Worm (Caenorhabditis elegans) whole organism, L4 larva: ENCODE measurements around the gene R02F2.4.
A peak's percentile ranks its signal among the peaks of the same experiment; 100 is the strongest.

ENCODE experiments used
- D1046.2 ChIP-seq: fragments of 200-800 bp; sonication (Bioruptor generic); IDR thresholded peaks from 2 replicates; pipeline ENCODE4 v1.3.6; 2022; ENCODE audit warnings: missing genetic modification characterization, missing compliant biosample characterization
- F10B5.3 ChIP-seq: sonication (generic microtip); optimal IDR thresholded peaks from 2 replicates; lab custom pipeline; 2016; ENCODE audit warnings: mild to moderate bottlenecking, missing genetic modification characterization, missing compliant biosample characterization
- F26F4.8 ChIP-seq: fragments of 200-800 bp; sonication (Bioruptor generic); conservative IDR thresholded peaks from 2 replicates; pipeline ENCODE4 v1.3.6; 2022; ENCODE audit warnings: missing genetic modification characterization, missing compliant biosample characterization
- F37D6.2 ChIP-seq: sonication (generic microtip); optimal IDR thresholded peaks from 2 replicates; lab custom pipeline; 2016; ENCODE audit warnings: mild to moderate bottlenecking, missing genetic modification characterization, missing compliant biosample characterization
- F44E2.7 ChIP-seq: fragments of 200-800 bp; sonication (Bioruptor generic); IDR thresholded peaks from 2 replicates; pipeline ENCODE4 v2.1.2; 2022; ENCODE audit warnings: missing genetic modification characterization, missing compliant biosample characterization
- R02D3.7 ChIP-seq: fragments of 150-350 bp; sonication (generic microtip); optimal IDR thresholded peaks from 3 replicates; lab custom pipeline; 2014; ENCODE audit warnings: missing biosample characterization, missing genetic modification characterization
- T26A8.4 ChIP-seq: fragments of 200-800 bp; sonication (Bioruptor generic); IDR thresholded peaks from 2 replicates; pipeline ENCODE4 v1.3.6; 2022; ENCODE audit warnings: missing genetic modification characterization, missing compliant biosample characterization
- Y48G9A.11 ChIP-seq: fragments of 200-800 bp; sonication (Bioruptor generic); IDR thresholded peaks from 2 replicates; pipeline ENCODE4 v1.3.6; 2022; ENCODE audit warnings: missing genetic modification reagents, missing genetic modification characterization, missing compliant biosample characterization
- ZK337.2 ChIP-seq: fragments of 200-800 bp; sonication (Bioruptor generic); IDR thresholded peaks from 2 replicates; pipeline ENCODE4 v1.3.6; 2022; ENCODE audit warnings: missing genetic modification reagents, missing genetic modification characterization, missing compliant biosample characterization
- ZK546.5 ChIP-seq, 2 experiments: sonication (generic microtip); optimal IDR thresholded peaks; 2 replicates each; lab custom pipeline; 2017; ENCODE audit warnings: missing biosample characterization in 2 of 2, missing genetic modification characterization in 2 of 2
- aly-2 ChIP-seq: sonication (generic microtip); optimal IDR thresholded peaks from 2 replicates; lab custom pipeline; 2018; ENCODE audit warnings: missing biosample characterization, missing genetic modification characterization
- ama-1 ChIP-seq: fragments of 150-350 bp; optimal IDR thresholded peaks from 2 replicates; lab custom pipeline; 2014; ENCODE audit warnings: inconsistent platforms, mixed read lengths
- arid-1 ChIP-seq: fragments of 200-800 bp; sonication (Bioruptor generic); conservative IDR thresholded peaks from 2 replicates; pipeline ENCODE4 v1.3.6; 2022; ENCODE audit warnings: missing genetic modification reagents, missing genetic modification characterization, missing compliant biosample characterization
- attf-4 ChIP-seq: sonication (generic microtip); optimal IDR thresholded peaks from 3 replicates; lab custom pipeline; 2017; ENCODE audit warnings: missing biosample characterization, missing genetic modification characterization
- ceh-28 ChIP-seq: fragments of 150-350 bp; optimal IDR thresholded peaks from 2 replicates; lab custom pipeline; 2014; ENCODE audit warnings: missing biosample characterization, missing genetic modification reagents, missing genetic modification characterization
- ceh-44 ChIP-seq: fragments of 200-800 bp; sonication (Bioruptor generic); IDR thresholded peaks from 2 replicates; pipeline ENCODE4 v1.3.6; 2022; ENCODE audit warnings: missing genetic modification reagents, missing genetic modification characterization, missing compliant biosample characterization
- ces-1 ChIP-seq: fragments of 150-350 bp; sonication (generic microtip); optimal IDR thresholded peaks from 4 replicates; lab custom pipeline; 2014; ENCODE audit warnings: missing biosample characterization, missing genetic modification reagents, missing genetic modification characterization
- ctbp-1 ChIP-seq: fragments of 200-800 bp; sonication (Bioruptor generic); IDR thresholded peaks from 2 replicates; pipeline ENCODE4 v1.3.6; 2022; ENCODE audit warnings: missing genetic modification reagents, missing genetic modification characterization, missing compliant biosample characterization
- dmd-8 ChIP-seq: fragments of 200-800 bp; sonication (Bioruptor generic); IDR thresholded peaks from 2 replicates; pipeline ENCODE4 v1.3.6; 2022; ENCODE audit warnings: missing genetic modification characterization, missing compliant biosample characterization
- dmd-9 ChIP-seq: fragments of 200-800 bp; sonication (Bioruptor generic); IDR thresholded peaks from 2 replicates; pipeline ENCODE4 v1.3.6; 2022; ENCODE audit warnings: missing genetic modification reagents, missing genetic modification characterization, missing compliant biosample characterization
- dpl-1 ChIP-seq: fragments of 150-350 bp; optimal IDR thresholded peaks from 2 replicates; lab custom pipeline; 2014; ENCODE audit warnings: missing biosample characterization, missing genetic modification reagents, missing genetic modification characterization
- dve-1 ChIP-seq: sonication (generic microtip); optimal IDR thresholded peaks from 2 replicates; lab custom pipeline; 2017; ENCODE audit warnings: antibody characterized with exemption, mild to moderate bottlenecking, missing genetic modification characterization, missing compliant biosample characterization; ENCODE audit not compliant: insufficient read depth
- egl-43 ChIP-seq: fragments of 200-800 bp; sonication (Bioruptor generic); IDR thresholded peaks from 2 replicates; pipeline ENCODE4 v1.3.6; 2022; ENCODE audit warnings: missing genetic modification reagents, missing genetic modification characterization, missing compliant biosample characterization
- fkh-10 ChIP-seq: fragments of 150-350 bp; optimal IDR thresholded peaks from 2 replicates; lab custom pipeline; 2014; ENCODE audit warnings: missing biosample characterization, missing genetic modification reagents, missing genetic modification characterization
- fos-1 ChIP-seq: fragments of 150-350 bp; optimal IDR thresholded peaks from 2 replicates; lab custom pipeline; 2014; ENCODE audit warnings: missing biosample characterization, missing genetic modification characterization
- hlh-11 ChIP-seq: fragments of 200-800 bp; sonication (Bioruptor generic); optimal IDR thresholded peaks from 2 replicates; lab custom pipeline; 2018; ENCODE audit warnings: mild to moderate bottlenecking, missing genetic modification characterization, missing compliant biosample characterization
- lim-7 ChIP-seq: fragments of 200-800 bp; sonication (Bioruptor generic); IDR thresholded peaks from 2 replicates; pipeline ENCODE4 v1.3.6; 2022; ENCODE audit warnings: missing genetic modification characterization, missing compliant biosample characterization
- lin-1 ChIP-seq: fragments of 200-800 bp; sonication (Bioruptor generic); IDR thresholded peaks from 2 replicates; pipeline ENCODE4 v1.3.6; 2022; ENCODE audit warnings: missing genetic modification reagents, missing genetic modification characterization, missing compliant biosample characterization
- lin-15B ChIP-seq: fragments of 150-350 bp; sonication (generic microtip); optimal IDR thresholded peaks from 3 replicates; lab custom pipeline; 2014; ENCODE audit warnings: missing biosample characterization, missing genetic modification characterization
- madf-9 ChIP-seq: fragments of 200-800 bp; sonication (Bioruptor generic); conservative IDR thresholded peaks from 2 replicates; pipeline ENCODE4 v1.3.6; 2022; ENCODE audit warnings: missing genetic modification reagents, missing genetic modification characterization, missing compliant biosample characterization
- mdl-1 ChIP-seq, 2 experiments: fragments of 150-350 bp in 1 of 2; sonication (generic microtip) in 1 of 2; optimal IDR thresholded peaks; 2 replicates each; lab custom pipeline; 2014 to 2017; ENCODE audit warnings: missing biosample characterization in 2 of 2, missing genetic modification characterization in 2 of 2
- mxl-3 ChIP-seq: fragments of 200-800 bp; sonication (Bioruptor generic); optimal IDR thresholded peaks from 2 replicates; lab custom pipeline; 2018; ENCODE audit warnings: mild to moderate bottlenecking, missing genetic modification characterization, missing compliant biosample characterization
- nhr-10 ChIP-seq: fragments of 150-350 bp; optimal IDR thresholded peaks from 2 replicates; lab custom pipeline; 2014; ENCODE audit warnings: missing biosample characterization, missing genetic modification characterization
- nhr-11 ChIP-seq: fragments of 150-350 bp; optimal IDR thresholded peaks from 2 replicates; lab custom pipeline; 2014; ENCODE audit warnings: missing biosample characterization, missing genetic modification characterization
- nhr-111 ChIP-seq: fragments of 200-800 bp; sonication (Bioruptor generic); optimal IDR thresholded peaks from 2 replicates; lab custom pipeline; 2018; ENCODE audit warnings: mild to moderate bottlenecking, missing genetic modification characterization, missing compliant biosample characterization
- nhr-28 ChIP-seq: fragments of 150-350 bp; optimal IDR thresholded peaks from 2 replicates; lab custom pipeline; 2014; ENCODE audit warnings: missing biosample characterization, missing genetic modification characterization
- nhr-41 ChIP-seq: fragments of 200-800 bp; sonication (Bioruptor generic); IDR thresholded peaks from 2 replicates; pipeline ENCODE4 v1.3.6; 2022; ENCODE audit warnings: missing genetic modification reagents, missing genetic modification characterization, missing compliant biosample characterization
- nhr-76 ChIP-seq: fragments of 150-350 bp; optimal IDR thresholded peaks from 2 replicates; lab custom pipeline; 2014; ENCODE audit warnings: missing biosample characterization, missing genetic modification characterization
- nhr-77 ChIP-seq: fragments of 150-350 bp; optimal IDR thresholded peaks from 2 replicates; lab custom pipeline; 2014; ENCODE audit warnings: missing biosample characterization, missing genetic modification characterization
- pqm-1 ChIP-seq: sonication (generic microtip); optimal IDR thresholded peaks from 2 replicates; lab custom pipeline; 2017; ENCODE audit warnings: missing biosample characterization, missing genetic modification characterization
- rbr-2 ChIP-seq: sonication (generic microtip); optimal IDR thresholded peaks from 2 replicates; lab custom pipeline; 2016; ENCODE audit warnings: missing genotype, missing genetic modification characterization, missing compliant biosample characterization
- saeg-2 ChIP-seq: fragments of 200-800 bp; sonication (Bioruptor generic); IDR thresholded peaks from 2 replicates; pipeline ENCODE4 v1.3.6; 2022; ENCODE audit warnings: missing genetic modification reagents, missing genetic modification characterization, missing compliant biosample characterization
- set-16 ChIP-seq: fragments of 200-800 bp; sonication (Bioruptor generic); IDR thresholded peaks from 2 replicates; pipeline ENCODE4 v1.3.6; 2022; ENCODE audit warnings: missing genetic modification reagents, missing genetic modification characterization, missing compliant biosample characterization
- snpc-1.2 ChIP-seq: fragments of 200-800 bp; sonication (Bioruptor generic); IDR thresholded peaks from 2 replicates; pipeline ENCODE4 v1.3.6; 2022; ENCODE audit warnings: missing genetic modification reagents, missing genetic modification characterization, missing compliant biosample characterization
- snpc-4 ChIP-seq: fragments of 150-350 bp; optimal IDR thresholded peaks from 2 replicates; lab custom pipeline; 2014; ENCODE audit warnings: missing biosample characterization, missing genetic modification characterization
- spr-1 ChIP-seq: sonication (generic microtip); optimal IDR thresholded peaks from 2 replicates; lab custom pipeline; 2016; ENCODE audit warnings: mild to moderate bottlenecking, missing genetic modification characterization, missing compliant biosample characterization
- tra-1 ChIP-seq: fragments of 200-800 bp; sonication (Bioruptor generic); IDR thresholded peaks from 2 replicates; pipeline ENCODE4 v1.3.6; 2022; ENCODE audit warnings: missing genetic modification reagents, missing genetic modification characterization, missing compliant biosample characterization
- unc-130 ChIP-seq: sonication (generic microtip); optimal IDR thresholded peaks from 2 replicates; lab custom pipeline; 2016; ENCODE audit warnings: missing genetic modification reagents, missing genetic modification characterization, missing compliant biosample characterization
- unc-39 ChIP-seq: sonication (generic microtip); optimal IDR thresholded peaks from 2 replicates; lab custom pipeline; 2017; ENCODE audit warnings: missing biosample characterization, missing genetic modification characterization
- zag-1 ChIP-seq: fragments of 150-350 bp; optimal IDR thresholded peaks from 2 replicates; lab custom pipeline; 2014; ENCODE audit warnings: missing biosample characterization, missing genetic modification characterization
- zfp-3 ChIP-seq: fragments of 200-800 bp; sonication (Bioruptor generic); conservative IDR thresholded peaks from 2 replicates; pipeline ENCODE4 v1.3.6; 2022; ENCODE audit warnings: missing genetic modification reagents, missing genetic modification characterization, missing compliant biosample characterization
- ztf-7 ChIP-seq: fragments of 150-350 bp; optimal IDR thresholded peaks from 2 replicates; lab custom pipeline; 2014; ENCODE audit warnings: missing biosample characterization, missing genetic modification characterization

R02F2.4 gene

DNA sequence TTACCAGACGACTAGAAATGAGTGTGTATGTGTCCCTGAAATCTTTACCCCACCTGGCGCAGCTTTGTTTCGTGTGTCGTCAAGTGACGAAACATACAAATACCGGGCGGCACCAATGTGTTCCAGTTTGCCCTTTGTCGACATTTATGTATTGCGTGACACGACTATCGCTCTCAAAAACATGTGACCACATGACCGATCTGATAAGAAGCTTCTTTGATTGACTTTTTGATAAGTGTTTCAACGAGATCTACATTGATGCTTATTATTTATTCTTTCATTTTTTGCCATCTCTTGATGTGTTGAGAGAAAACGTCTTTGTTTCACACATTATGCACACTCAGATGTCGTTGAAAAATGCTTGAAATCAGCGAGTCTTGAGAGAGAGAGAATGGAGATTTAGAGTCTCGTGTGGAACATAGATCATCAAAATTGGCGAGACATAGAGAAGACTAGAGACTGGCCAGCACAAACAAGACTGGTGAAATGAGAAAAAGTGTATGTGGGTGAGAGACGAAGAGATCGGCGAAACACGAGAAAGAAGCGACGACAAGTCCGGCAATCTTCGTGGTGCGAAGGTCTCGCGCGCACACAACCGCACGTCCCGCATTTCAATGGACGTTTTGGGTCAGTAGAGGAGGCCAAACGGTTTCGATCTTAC lies 19.0 kb downstream of the R02F2.4 start:
- TF ChIP-seq fos-1 (no peak), nhr-76 (tag; lab: Kevin White, UChicago) (no peak), F44E2.7 (GFP tag; lab: Robert Waterston, UW) (no peak), ces-1 (GFP tag; lab: Kevin White, UChicago) (no peak), mdl-1 (tag; optimal IDR thresholded peaks at IDR 0.05; lab: Kevin White, UChicago) (peak; percentile 7 to 83), F10B5.3 (tag; lab: Kevin White, UChicago) (no peak), dmd-9 (GFP tag; lab: Robert Waterston, UW) (no peak), madf-9 (GFP tag; lab: Robert Waterston, UW) (no peak), D1046.2 (no peak), aly-2 (no peak), unc-130 (GFP tag; lab: Kevin White, UChicago) (no peak), ceh-44 (no peak), dpl-1 (GFP tag; lab: Kevin White, UChicago) (peak; percentile 15), nhr-41 (0 out of 2 replicates have a peak, but pooled peaks have one; percentile 30), R02D3.7 (tag; lab: Kevin White, UChicago) (no peak), lin-1 (no peak; the same call in 1 of the 2 replicates), F37D6.2 (tag; lab: Kevin White, UChicago) (no peak), spr-1 (tag; lab: Kevin White, UChicago) (no peak), pqm-1 (peak; percentile 74), ama-1 (lab: Kevin White, UChicago) (peak; percentile 77), egl-43 (GFP tag; lab: Robert Waterston, UW) (peak; percentile 32; the same call in 1 of the 2 replicates), ceh-28 (tag; lab: Kevin White, UChicago) (no peak), snpc-4 (tag; lab: Kevin White, UChicago) (no peak), lin-15B (tag; lab: Kevin White, UChicago) (no peak), nhr-11 (tag; lab: Kevin White, UChicago) (peak; percentile 46), zfp-3 (GFP tag; lab: Robert Waterston, UW) (0 out of 2 replicates have a peak, but pooled peaks have one; percentile 30), tra-1 (peak; percentile 33; the same call in 1 of the 2 replicates), set-16 (GFP tag; lab: Robert Waterston, UW) (peak; percentile 43; the same call in 1 of the 2 replicates), saeg-2 (GFP tag; lab: Robert Waterston, UW) (no peak), zag-1 (tag; lab: Kevin White, UChicago) (no peak), nhr-111 (no peak), nhr-10 (tag; lab: Kevin White, UChicago) (peak; percentile 65), ztf-7 (peak; percentile 93), snpc-1.2 (GFP tag; lab: Robert Waterston, UW) (no peak), nhr-77 (tag; lab: Kevin White, UChicago) (peak; percentile 45), fkh-10 (GFP tag; lab: Kevin White, UChicago) (peak; percentile 46), unc-39 (no peak), mxl-3 (GFP tag; lab: Kevin White, UChicago) (peak; percentile 58), T26A8.4 (no peak; the same call in 1 of the 2 replicates), ctbp-1 (no peak), arid-1 (GFP tag; lab: Robert Waterston, UW) (no peak), attf-4 (tag; lab: Kevin White, UChicago) (no peak), F26F4.8 (GFP tag; lab: Robert Waterston, UW) (no peak), ZK337.2 (GFP tag; lab: Robert Waterston, UW) (no peak), dve-1 (tag; lab: Kevin White, UChicago) (peak; percentile 92), nhr-28 (tag; lab: Kevin White, UChicago) (peak; percentile 67), Y48G9A.11 (GFP tag; lab: Robert Waterston, UW) (no peak), dmd-8 (GFP tag; lab: Robert Waterston, UW) (no peak), ZK546.5 (tag; optimal IDR thresholded peaks at IDR 0.05; lab: Kevin White, UChicago) (no peak), lim-7 (no peak), hlh-11 (tag; lab: Kevin White, UChicago) (peak; percentile 94), rbr-2 (tag; lab: Kevin White, UChicago) (peak; percentile 4)
